Fruit fly (Drosophila melanogaster) whole organism, embryonic: ENCODE measurements around the gene wcy.
A peak's percentile ranks its signal among the peaks of the same experiment; 100 is the strongest.

Source experiments
- Abd-B ChIP-seq: fragments of 200-800 bp; sonication (Bioruptor generic); optimal IDR thresholded peaks from 2 replicates; lab custom pipeline; 2018; ENCODE audit warnings: missing biosample characterization, mild to moderate bottlenecking, missing genetic modification characterization, moderate library complexity
- CG10565 ChIP-seq: fragments of 200-800 bp; sonication (Bioruptor generic); optimal IDR thresholded peaks from 3 replicates; lab custom pipeline; 2016; ENCODE audit warnings: missing biosample characterization, mild to moderate bottlenecking, missing genetic modification characterization
- CG10959 ChIP-seq: fragments of 200-800 bp; sonication (Bioruptor generic); IDR thresholded peaks from 2 replicates; pipeline ENCODE4 v1.3.6; 2022; ENCODE audit warnings: missing biosample characterization, missing genetic modification characterization
- CG11723 ChIP-seq: fragments of 200-800 bp; sonication (Bioruptor generic); optimal IDR thresholded peaks from 2 replicates; lab custom pipeline; 2017; ENCODE audit warnings: missing biosample characterization, mild to moderate bottlenecking, missing genetic modification characterization
- CG1233 ChIP-seq: fragments of 200-800 bp; sonication (Bioruptor generic); optimal IDR thresholded peaks from 4 replicates; lab custom pipeline; 2018; ENCODE audit warnings: missing biosample characterization, mild to moderate bottlenecking, missing genetic modification characterization
- CG12769 ChIP-seq: fragments of 200-800 bp; sonication (Bioruptor generic); optimal IDR thresholded peaks from 2 replicates; lab custom pipeline; 2019; ENCODE audit warnings: missing biosample characterization, mild to moderate bottlenecking, missing genetic modification characterization, moderate library complexity
- CG13775 ChIP-seq: fragments of 200-800 bp; sonication (Bioruptor generic); optimal IDR thresholded peaks from 3 replicates; lab custom pipeline; 2017; ENCODE audit warnings: missing biosample characterization, mild to moderate bottlenecking, missing genetic modification characterization
- CG15696 ChIP-seq: fragments of 200-800 bp; sonication (Bioruptor generic); optimal IDR thresholded peaks from 2 replicates; lab custom pipeline; 2019; ENCODE audit warnings: missing biosample characterization, mild to moderate bottlenecking, missing genetic modification characterization, moderate library complexity
- CG16815 ChIP-seq: fragments of 200-800 bp; sonication (Bioruptor generic); optimal IDR thresholded peaks from 3 replicates; lab custom pipeline; 2017; ENCODE audit warnings: missing biosample characterization, mild to moderate bottlenecking, missing genetic modification characterization
- CG2202 ChIP-seq: fragments of 200-800 bp; sonication (Bioruptor generic); optimal IDR thresholded peaks from 2 replicates; lab custom pipeline; 2018; ENCODE audit warnings: missing biosample characterization, mild to moderate bottlenecking, missing genetic modification characterization
- CG2678 ChIP-seq: fragments of 200-800 bp; sonication (Bioruptor generic); optimal IDR thresholded peaks from 3 replicates; lab custom pipeline; 2019; ENCODE audit warnings: missing biosample characterization, mild to moderate bottlenecking, missing genetic modification characterization, moderate library complexity
- CG30403 ChIP-seq: fragments of 200-800 bp; sonication (Bioruptor generic); optimal IDR thresholded peaks from 3 replicates; lab custom pipeline; 2016; ENCODE audit warnings: missing biosample characterization, missing genetic modification characterization
- CG31388 ChIP-seq: fragments of 200-800 bp; sonication (Bioruptor generic); optimal IDR thresholded peaks from 2 replicates; lab custom pipeline; 2016; ENCODE audit warnings: missing biosample characterization, missing genetic modification characterization
- CG32772 ChIP-seq: fragments of 200-800 bp; sonication (Bioruptor generic); IDR thresholded peaks from 2 replicates; pipeline ENCODE4 v1.3.6; 2022; ENCODE audit warnings: missing biosample characterization, missing genetic modification characterization
- CG3838 ChIP-seq: fragments of 200-800 bp; sonication (Bioruptor generic); optimal IDR thresholded peaks from 3 replicates; lab custom pipeline; 2016; ENCODE audit warnings: missing biosample characterization, missing genetic modification characterization
- CG4328 ChIP-seq: fragments of 200-800 bp; sonication (Bioruptor generic); optimal IDR thresholded peaks from 3 replicates; lab custom pipeline; 2017; ENCODE audit warnings: missing biosample characterization, missing genetic modification reagents, missing genetic modification characterization
- CG5953 ChIP-seq: fragments of 200-800 bp; sonication (Bioruptor generic); IDR thresholded peaks from 2 replicates; pipeline ENCODE4 v1.3.6; 2022; ENCODE audit warnings: missing biosample characterization, missing genetic modification characterization
- CG6254 ChIP-seq: fragments of 200-800 bp; sonication (Bioruptor generic); optimal IDR thresholded peaks from 3 replicates; lab custom pipeline; 2017; ENCODE audit warnings: mild to moderate bottlenecking, missing biosample characterization, missing genetic modification reagents, missing genetic modification characterization
- CG6654 ChIP-seq: fragments of 200-800 bp; sonication (Bioruptor generic); optimal IDR thresholded peaks from 2 replicates; lab custom pipeline; 2017; ENCODE audit warnings: missing biosample characterization, mild to moderate bottlenecking, missing genetic modification characterization
- CG7786 ChIP-seq: fragments of 200-800 bp; sonication (Bioruptor generic); optimal IDR thresholded peaks from 2 replicates; lab custom pipeline; 2016; ENCODE audit warnings: missing biosample characterization, missing genetic modification characterization
- CG7928 ChIP-seq: fragments of 200-800 bp; sonication (Bioruptor generic); optimal IDR thresholded peaks from 2 replicates; lab custom pipeline; 2017; ENCODE audit warnings: missing biosample characterization, mild to moderate bottlenecking, missing genetic modification characterization
- CG8765 ChIP-seq: fragments of 200-800 bp; sonication (Bioruptor generic); IDR thresholded peaks from 2 replicates; pipeline ENCODE4 v1.3.6; 2022; ENCODE audit warnings: missing biosample characterization, missing genetic modification characterization
- CG8944 ChIP-seq: fragments of 200-800 bp; sonication (Bioruptor generic); optimal IDR thresholded peaks from 3 replicates; lab custom pipeline; 2016; ENCODE audit warnings: missing biosample characterization, missing genetic modification characterization
- D19B ChIP-seq: fragments of 200-800 bp; sonication (Bioruptor generic); optimal IDR thresholded peaks from 2 replicates; lab custom pipeline; 2017; ENCODE audit warnings: missing biosample characterization, mild to moderate bottlenecking, missing genetic modification characterization
- E2f1 ChIP-seq: fragments of 200-800 bp; sonication (Bioruptor generic); IDR thresholded peaks from 2 replicates; pipeline ENCODE4 v1.3.6; 2022; ENCODE audit warnings: missing biosample characterization, missing genetic modification characterization
- Fer3 ChIP-seq: fragments of 200-800 bp; sonication (Bioruptor generic); optimal IDR thresholded peaks from 2 replicates; lab custom pipeline; 2018; ENCODE audit warnings: missing biosample characterization, mild to moderate bottlenecking, missing genetic modification characterization, moderate library complexity
- Jarid2 ChIP-seq: fragments of 200-800 bp; sonication (Bioruptor generic); optimal IDR thresholded peaks from 3 replicates; lab custom pipeline; 2017; ENCODE audit warnings: mild to moderate bottlenecking, missing biosample characterization, missing genetic modification reagents, missing genetic modification characterization
- Meics ChIP-seq: fragments of 200-800 bp; sonication (Bioruptor generic); optimal IDR thresholded peaks from 2 replicates; lab custom pipeline; 2017; ENCODE audit warnings: missing biosample characterization, mild to moderate bottlenecking, missing genetic modification characterization
- NC2β ChIP-seq: fragments of 200-800 bp; sonication (Bioruptor generic); optimal IDR thresholded peaks from 2 replicates; lab custom pipeline; 2016; ENCODE audit warnings: missing biosample characterization, missing genetic modification characterization
- NK7.1 ChIP-seq: fragments of 200-800 bp; sonication (Bioruptor generic); optimal IDR thresholded peaks from 3 replicates; lab custom pipeline; 2016; ENCODE audit warnings: missing biosample characterization, missing genetic modification characterization
- Ssrp ChIP-seq: fragments of 200-800 bp; sonication (Bioruptor generic); optimal IDR thresholded peaks from 2 replicates; lab custom pipeline; 2018; ENCODE audit warnings: missing biosample characterization, mild to moderate bottlenecking, missing genetic modification characterization, moderate library complexity
- Xbp1 ChIP-seq: fragments of 200-800 bp; sonication (Bioruptor generic); optimal IDR thresholded peaks from 3 replicates; lab custom pipeline; 2016; ENCODE audit warnings: missing biosample characterization, mild to moderate bottlenecking, missing genetic modification characterization
- ab ChIP-seq: fragments of 200-800 bp; sonication (Bioruptor generic); optimal IDR thresholded peaks from 2 replicates; lab custom pipeline; 2016; ENCODE audit warnings: missing biosample characterization, missing genetic modification characterization
- ap ChIP-seq: fragments of 200-800 bp; sonication (Bioruptor generic); IDR thresholded peaks from 2 replicates; pipeline ENCODE4 v1.3.6; 2022; ENCODE audit warnings: missing biosample characterization, missing genetic modification characterization
- ara ChIP-seq: fragments of 200-800 bp; sonication (Bioruptor generic); IDR thresholded peaks from 2 replicates; pipeline ENCODE4 v1.3.6; 2022; ENCODE audit warnings: missing biosample characterization, missing genetic modification characterization
- dm ChIP-seq: fragments of 200-800 bp; sonication (Bioruptor generic); optimal IDR thresholded peaks from 3 replicates; lab custom pipeline; 2016; ENCODE audit warnings: missing biosample characterization, missing genetic modification characterization
- dmrt99B ChIP-seq: fragments of 200-800 bp; sonication (Bioruptor generic); optimal IDR thresholded peaks from 2 replicates; lab custom pipeline; 2018; ENCODE audit warnings: missing biosample characterization, mild to moderate bottlenecking, missing genetic modification characterization, moderate library complexity
- emc ChIP-seq: fragments of 200-800 bp; sonication (Bioruptor generic); optimal IDR thresholded peaks from 2 replicates; lab custom pipeline; 2016; ENCODE audit warnings: missing biosample characterization, missing genetic modification characterization
- gem ChIP-seq: fragments of 200-800 bp; sonication (Bioruptor generic); optimal IDR thresholded peaks from 2 replicates; lab custom pipeline; 2019; ENCODE audit warnings: missing biosample characterization, mild to moderate bottlenecking, missing genetic modification characterization, moderate library complexity
- kah ChIP-seq: fragments of 200-800 bp; sonication (Bioruptor generic); optimal IDR thresholded peaks from 2 replicates; lab custom pipeline; 2018; ENCODE audit warnings: missing biosample characterization, mild to moderate bottlenecking, missing genetic modification characterization
- lab ChIP-seq: fragments of 200-800 bp; sonication (Bioruptor generic); optimal IDR thresholded peaks from 3 replicates; lab custom pipeline; 2017; ENCODE audit warnings: missing biosample characterization, missing genetic modification characterization, mild to moderate bottlenecking, moderate library complexity, missing genetic modification reagents
- luna ChIP-seq: fragments of 200-800 bp; sonication (Bioruptor generic); optimal IDR thresholded peaks from 2 replicates; lab custom pipeline; 2016; ENCODE audit warnings: missing biosample characterization, missing genetic modification characterization
- pfk ChIP-seq: fragments of 200-800 bp; sonication (Bioruptor generic); optimal IDR thresholded peaks from 2 replicates; lab custom pipeline; 2018; ENCODE audit warnings: missing biosample characterization, mild to moderate bottlenecking, missing genetic modification characterization, moderate library complexity
- pita ChIP-seq: fragments of 200-800 bp; sonication (Bioruptor generic); optimal IDR thresholded peaks from 2 replicates; lab custom pipeline; 2017; ENCODE audit warnings: missing biosample characterization, mild to moderate bottlenecking, missing genetic modification characterization
- salm ChIP-seq: fragments of 200-800 bp; sonication (Bioruptor generic); optimal IDR thresholded peaks from 2 replicates; lab custom pipeline; 2018; ENCODE audit warnings: missing biosample characterization, mild to moderate bottlenecking, missing genetic modification characterization
- stc ChIP-seq: fragments of 200-800 bp; sonication (Bioruptor generic); IDR thresholded peaks from 2 replicates; pipeline ENCODE4 v1.3.6; 2022; ENCODE audit warnings: missing biosample characterization, missing genetic modification characterization
- zfh1 ChIP-seq: fragments of 200-800 bp; sonication (Bioruptor generic); IDR thresholded peaks from 3 replicates; pipeline ENCODE4 v1.3.6; 2022; ENCODE audit warnings: missing biosample characterization, missing genetic modification characterization

The wcy gene

DNA sequence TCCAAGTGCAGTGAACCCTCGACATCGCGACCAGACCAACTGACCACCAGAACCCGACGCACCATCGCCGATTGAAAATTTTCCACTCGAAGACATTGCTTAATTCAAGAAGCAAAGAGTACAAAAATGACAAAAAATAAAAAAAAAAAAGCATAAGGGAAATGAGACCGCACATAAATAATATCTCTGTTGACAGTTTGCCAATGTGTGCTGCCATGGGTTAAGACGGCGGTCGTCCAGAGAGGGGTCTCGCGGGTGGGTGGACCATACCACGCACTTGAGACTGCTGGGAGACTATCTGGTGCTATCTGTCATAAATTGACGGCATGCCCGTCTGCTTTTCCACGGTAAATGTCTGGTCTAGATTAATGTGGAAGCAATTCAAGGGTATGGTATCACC is 15.7 kb upstream of the wcy start (continued):
- TF ChIP-seq pfk (GFP tag; lab: Kevin White, UChicago): no peak

DNA sequence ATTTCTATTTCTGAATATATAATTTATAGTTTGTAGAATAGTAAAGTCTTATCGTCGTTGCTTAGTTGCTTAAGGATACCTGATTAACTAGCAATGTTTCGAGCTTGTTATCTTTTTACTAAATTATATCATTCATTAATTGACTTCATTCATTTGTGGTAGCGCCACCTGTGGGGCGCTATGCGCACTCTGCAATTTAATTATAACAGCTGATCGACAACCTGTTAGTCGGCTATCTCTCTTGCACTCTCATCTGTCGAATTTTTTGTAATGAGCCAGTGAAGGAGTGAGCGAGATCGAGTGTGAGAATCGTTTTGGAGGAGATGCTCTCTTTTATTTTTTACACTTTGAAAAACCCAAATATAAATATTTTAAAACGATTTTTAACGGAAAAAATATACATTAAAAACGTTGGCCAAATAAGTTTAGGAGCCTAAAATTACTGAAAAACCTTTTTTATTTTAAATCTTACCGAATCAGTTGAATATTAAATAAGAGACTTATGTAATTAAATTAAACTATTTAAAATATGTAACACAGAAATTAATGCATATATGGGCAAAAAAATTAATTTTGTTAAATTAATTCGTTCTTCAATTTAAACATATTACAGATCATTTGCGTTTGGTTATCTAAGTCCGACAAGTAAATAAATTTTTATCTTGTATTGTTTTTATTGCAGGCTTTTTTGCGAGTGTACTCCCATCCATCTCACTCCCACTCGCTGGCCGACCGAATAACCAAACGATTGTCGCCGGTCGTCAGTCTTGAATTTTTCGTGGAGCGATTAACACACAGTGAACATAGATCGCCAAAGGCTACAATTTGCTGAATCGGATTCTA is 13.6 kb upstream of the wcy start, which contains the start of the genes CG16700 and CG4991:
Gene CG16700 (plus strand): TSS at position 793 of the 843 bp plus-strand sequence.
Gene CG4991 (plus strand): TSS at position 793 of the 843 bp plus-strand sequence.
- TF ChIP-seq CG31388 (GFP tag; lab: Kevin White, UChicago): peak; percentile 16
- peak; percentile 73 for TF ChIP-seq CG16815 (GFP tag; lab: Kevin White, UChicago)
- peak; percentile 14 for TF ChIP-seq CG6254 (GFP tag; lab: Kevin White, UChicago)
- TF ChIP-seq CG1233: peak; percentile 72
- TF ChIP-seq ab: no peak
- no peak for TF ChIP-seq NK7.1 (GFP tag; lab: Kevin White, UChicago)
- TF ChIP-seq ap (GFP tag; lab: Robert Waterston, UW): no peak
- peak; percentile 41 for TF ChIP-seq CG6654 (GFP tag; lab: Kevin White, UChicago)
- TF ChIP-seq pfk (GFP tag; lab: Kevin White, UChicago): no peak
- TF ChIP-seq emc (GFP tag; lab: Kevin White, UChicago): no peak
- no peak for TF ChIP-seq CG10959 (GFP tag; lab: Robert Waterston, UW)
- TF ChIP-seq CG3838: no peak
- TF ChIP-seq CG8765 (GFP tag; lab: Robert Waterston, UW): peak; percentile 67
- peak; percentile 61 for TF ChIP-seq stc (GFP tag; lab: Robert Waterston, UW)
- TF ChIP-seq Xbp1: peak; percentile 69
- no peak for TF ChIP-seq NC2β (GFP tag; lab: Kevin White, UChicago)
- TF ChIP-seq ara: peak; percentile 76
- peak; percentile 78 for TF ChIP-seq Abd-B (GFP tag; lab: Kevin White, UChicago)
- TF ChIP-seq Fer3 (tag; lab: Kevin White, UChicago): peak; percentile 71
- TF ChIP-seq CG15696 (tag; lab: Kevin White, UChicago): peak; percentile 78
- no peak for TF ChIP-seq CG12769 (tag; lab: Kevin White, UChicago)
- TF ChIP-seq CG8944: no peak
- peak; percentile 88 for TF ChIP-seq Meics (GFP tag; lab: Kevin White, UChicago)
- TF ChIP-seq kah: peak; percentile 98
- TF ChIP-seq pita (GFP tag; lab: Kevin White, UChicago): no peak
- TF ChIP-seq dmrt99B (tag; lab: Kevin White, UChicago): peak; percentile 87
- peak; percentile 73 for TF ChIP-seq zfh1 (GFP tag; lab: Robert Waterston, UW)
- no peak for TF ChIP-seq dm (GFP tag; lab: Kevin White, UChicago)
- peak; percentile 65 for TF ChIP-seq CG32772 (GFP tag; lab: Robert Waterston, UW)
- TF ChIP-seq CG2202 (tag; lab: Kevin White, UChicago): no peak
- TF ChIP-seq Jarid2: peak; percentile 11
- peak; percentile 88 for TF ChIP-seq CG30403 (GFP tag; lab: Kevin White, UChicago)
- peak; percentile 85 for TF ChIP-seq Ssrp (tag; lab: Kevin White, UChicago)
- TF ChIP-seq luna (GFP tag; lab: Kevin White, UChicago): no peak
- peak; percentile 67 for TF ChIP-seq CG11723
- TF ChIP-seq E2f1 (GFP tag; lab: Robert Waterston, UW): peak; percentile 59
- TF ChIP-seq CG2678 (tag; lab: Kevin White, UChicago): peak; percentile 94
- no peak for TF ChIP-seq CG5953 (GFP tag; lab: Robert Waterston, UW)
- peak; percentile 78 for TF ChIP-seq CG4328 (GFP tag; lab: Kevin White, UChicago)
- TF ChIP-seq CG7928 (GFP tag; lab: Kevin White, UChicago): no peak
- peak; percentile 82 for TF ChIP-seq lab (GFP tag; lab: Kevin White, UChicago)
- TF ChIP-seq CG13775 (GFP tag; lab: Kevin White, UChicago): peak; percentile 85
- TF ChIP-seq CG10565 (GFP tag; lab: Kevin White, UChicago): no peak
- peak; percentile 93 for TF ChIP-seq gem (tag; lab: Kevin White, UChicago)
- peak; percentile 66 for TF ChIP-seq D19B (GFP tag; lab: Kevin White, UChicago)
- no peak for TF ChIP-seq CG7786
- peak; percentile 46 for TF ChIP-seq salm
